Worm (Caenorhabditis elegans) whole organism, L2 larva: Measurements from ENCODE around the gene C05D11.1.

Experiments used
- C34F6.9 ChIP-seq: fragments of 150-350 bp; optimal IDR thresholded peaks from 2 replicates; lab custom pipeline; 2014; ENCODE audit warnings: missing biosample characterization, missing genetic modification characterization
- F13H6.1 ChIP-seq: sonication (generic microtip); optimal IDR thresholded peaks from 2 replicates; lab custom pipeline; 2016; ENCODE audit warnings: missing genetic modification characterization, missing compliant biosample characterization
- R02D3.7 ChIP-seq: fragments of 150-350 bp; optimal IDR thresholded peaks from 2 replicates; lab custom pipeline; 2014; ENCODE audit warnings: missing biosample characterization, missing genetic modification characterization
- Y55F3AM.14 ChIP-seq: fragments of 200-800 bp; sonication (Bioruptor generic); optimal IDR thresholded peaks from 2 replicates; lab custom pipeline; 2018; ENCODE audit warnings: mild to moderate bottlenecking, missing genetic modification characterization, missing compliant biosample characterization
- ZK546.5 ChIP-seq: sonication (generic microtip); optimal IDR thresholded peaks from 2 replicates; lab custom pipeline; 2017; ENCODE audit warnings: missing biosample characterization, missing genetic modification characterization
- alr-1 ChIP-seq: fragments of 150-350 bp; optimal IDR thresholded peaks from 2 replicates; lab custom pipeline; 2014; ENCODE audit warnings: missing biosample characterization, missing genetic modification characterization
- ama-1 ChIP-seq: fragments of 150-350 bp; optimal IDR thresholded peaks from 2 replicates; lab custom pipeline; 2018; ENCODE audit warnings: inconsistent platforms
- blmp-1 ChIP-seq: sonication (generic microtip); optimal IDR thresholded peaks from 2 replicates; lab custom pipeline; 2017; ENCODE audit warnings: missing genetic modification characterization, mild to moderate bottlenecking, missing compliant biosample characterization, antibody characterized with exemption, moderate library complexity; ENCODE audit not compliant: insufficient read depth
- ceh-16 ChIP-seq: fragments of 150-350 bp; optimal IDR thresholded peaks from 2 replicates; lab custom pipeline; 2014; ENCODE audit warnings: missing biosample characterization, missing genetic modification characterization
- ceh-82 ChIP-seq: fragments of 150-350 bp; optimal IDR thresholded peaks from 2 replicates; lab custom pipeline; 2014; ENCODE audit warnings: missing biosample characterization, missing genetic modification characterization
- crh-2 ChIP-seq: sonication (generic microtip); optimal IDR thresholded peaks from 2 replicates; lab custom pipeline; 2017; ENCODE audit warnings: missing biosample characterization, missing genetic modification characterization
- dmd-4 ChIP-seq: sonication (generic microtip); optimal IDR thresholded peaks from 2 replicates; lab custom pipeline; 2017; ENCODE audit warnings: missing biosample characterization, missing genetic modification characterization
- egl-27 ChIP-seq: sonication (generic microtip); optimal IDR thresholded peaks from 3 replicates; lab custom pipeline; 2017; ENCODE audit warnings: missing biosample characterization, missing genetic modification reagents, missing genetic modification characterization
- elt-1 ChIP-seq: fragments of 150-350 bp; optimal IDR thresholded peaks from 2 replicates; lab custom pipeline; 2014; ENCODE audit warnings: missing biosample characterization, missing genetic modification characterization
- elt-3 ChIP-seq: sonication (generic microtip); optimal IDR thresholded peaks from 2 replicates; lab custom pipeline; 2017; ENCODE audit warnings: missing biosample characterization, missing genetic modification characterization
- fos-1 ChIP-seq: fragments of 150-350 bp; optimal IDR thresholded peaks from 2 replicates; lab custom pipeline; 2014; ENCODE audit warnings: missing biosample characterization, missing genetic modification characterization
- lin-11 ChIP-seq: fragments of 150-350 bp; sonication (generic microtip); optimal IDR thresholded peaks from 2 replicates; lab custom pipeline; 2014; ENCODE audit warnings: missing biosample characterization, missing genetic modification characterization, inconsistent platforms, mixed read lengths
- lin-13 ChIP-seq: fragments of 150-350 bp; optimal IDR thresholded peaks from 2 replicates; lab custom pipeline; 2014; ENCODE audit warnings: missing biosample characterization, missing genetic modification reagents, missing genetic modification characterization
- lsy-2 ChIP-seq, 2 experiments: fragments of 150-350 bp in 1 of 2; sonication (generic microtip) in 1 of 2; optimal IDR thresholded peaks; 2 replicates each; lab custom pipeline; 2014 to 2017; ENCODE audit warnings: missing biosample characterization in 2 of 2, missing genetic modification characterization in 2 of 2
- mab-5 ChIP-seq: fragments of 150-350 bp; optimal IDR thresholded peaks from 2 replicates; lab custom pipeline; 2014; ENCODE audit warnings: missing biosample characterization, missing genetic modification characterization
- nhr-10 ChIP-seq: sonication (generic microtip); optimal IDR thresholded peaks from 2 replicates; lab custom pipeline; 2017; ENCODE audit warnings: missing biosample characterization, missing genetic modification characterization
- nhr-12 ChIP-seq: fragments of 150-350 bp; optimal IDR thresholded peaks from 2 replicates; lab custom pipeline; 2014; ENCODE audit warnings: missing biosample characterization, missing genetic modification characterization
- nhr-129 ChIP-seq: fragments of 150-350 bp; optimal IDR thresholded peaks from 2 replicates; lab custom pipeline; 2014; ENCODE audit warnings: missing biosample characterization, missing genetic modification characterization
- nhr-23 ChIP-seq: fragments of 150-350 bp; optimal IDR thresholded peaks from 2 replicates; lab custom pipeline; 2014; ENCODE audit warnings: missing biosample characterization, missing genetic modification reagents, missing genetic modification characterization
- nhr-25 ChIP-seq: fragments of 150-350 bp; sonication (generic microtip); optimal IDR thresholded peaks from 3 replicates; lab custom pipeline; 2014; ENCODE audit warnings: missing biosample characterization, missing genetic modification characterization
- nhr-6 ChIP-seq: fragments of 150-350 bp; optimal IDR thresholded peaks from 2 replicates; lab custom pipeline; 2014; ENCODE audit warnings: missing biosample characterization, missing genetic modification characterization
- nhr-77 ChIP-seq: fragments of 150-350 bp; optimal IDR thresholded peaks from 2 replicates; lab custom pipeline; 2014; ENCODE audit warnings: missing biosample characterization, missing genetic modification characterization
- sem-4 ChIP-seq: fragments of 150-350 bp; optimal IDR thresholded peaks from 2 replicates; lab custom pipeline; 2014; ENCODE audit warnings: missing biosample characterization, missing genetic modification reagents, missing genetic modification characterization
- skn-1 ChIP-seq: sonication (generic microtip); optimal IDR thresholded peaks from 2 replicates; lab custom pipeline; 2017; ENCODE audit warnings: missing biosample characterization, missing genetic modification characterization
- sma-9 ChIP-seq, 2 experiments: fragments of 150-350 bp in 1 of 2; sonication (generic microtip) in 1 of 2; optimal IDR thresholded peaks; 2 replicates each; lab custom pipeline; 2014 to 2016; ENCODE audit warnings: missing genetic modification characterization in 2 of 2, mild to moderate bottlenecking in 1 of 2, missing biosample characterization in 1 of 2, missing compliant biosample characterization in 1 of 2, missing genetic modification reagents in 1 of 2, moderate library complexity in 1 of 2
- unc-39 ChIP-seq: fragments of 150-350 bp; optimal IDR thresholded peaks from 2 replicates; lab custom pipeline; 2014; ENCODE audit warnings: missing biosample characterization, missing genetic modification characterization
- unc-55 ChIP-seq: fragments of 150-350 bp; sonication (generic microtip); optimal IDR thresholded peaks from 3 replicates; lab custom pipeline; 2014; ENCODE audit warnings: missing biosample characterization, missing genetic modification reagents, missing genetic modification characterization
- unc-62 ChIP-seq: fragments of 150-350 bp; optimal IDR thresholded peaks from 2 replicates; lab custom pipeline; 2014; ENCODE audit warnings: missing biosample characterization, missing genetic modification reagents, missing genetic modification characterization
- zag-1 ChIP-seq: fragments of 150-350 bp; optimal IDR thresholded peaks from 2 replicates; lab custom pipeline; 2014; ENCODE audit warnings: missing biosample characterization, missing genetic modification characterization
- ztf-1 ChIP-seq: fragments of 200-800 bp; sonication (Bioruptor generic); conservative IDR thresholded peaks from 2 replicates; pipeline ENCODE4 v1.3.6; 2022; ENCODE audit warnings: missing genetic modification characterization, missing compliant biosample characterization
- ztf-11 ChIP-seq: sonication (generic microtip); optimal IDR thresholded peaks from 2 replicates; lab custom pipeline; 2017; ENCODE audit warnings: missing biosample characterization, missing genetic modification characterization
- ztf-4 ChIP-seq: fragments of 150-350 bp; optimal IDR thresholded peaks from 2 replicates; lab custom pipeline; 2014; ENCODE audit warnings: missing biosample characterization, missing genetic modification characterization

Gene C05D11.1

ce11 chrIII:6396381-6396780, 40.0 kb upstream of the C05D11.1 start (continued):
- TF ChIP-seq ztf-4 (tag; lab: Kevin White, UChicago): no peak
- no peak for TF ChIP-seq unc-62 (GFP tag; lab: Kevin White, UChicago)
- no peak for TF ChIP-seq zag-1 (tag; lab: Kevin White, UChicago)
- TF ChIP-seq elt-3 (tag; lab: Kevin White, UChicago): no peak
- no peak for TF ChIP-seq Y55F3AM.14 (GFP tag; lab: Kevin White, UChicago)
- TF ChIP-seq lin-11: no peak
- no peak for TF ChIP-seq alr-1
- TF ChIP-seq egl-27 (tag; lab: Kevin White, UChicago): peak; percentile 31
- no peak for TF ChIP-seq nhr-10 (tag; lab: Kevin White, UChicago)
- TF ChIP-seq ceh-16: no peak
- no peak for TF ChIP-seq nhr-23 (tag; lab: Kevin White, UChicago)
- no peak for TF ChIP-seq ZK546.5 (tag; lab: Kevin White, UChicago)
- TF ChIP-seq skn-1 (tag; lab: Kevin White, UChicago): no peak
- TF ChIP-seq nhr-12: no peak
- peak; percentile 34 for TF ChIP-seq blmp-1

ce11 chrIII:6398124-6398523, 38.3 kb upstream of the C05D11.1 start:
- TF ChIP-seq nhr-129 (tag; lab: Kevin White, UChicago) (peak; percentile 47), sem-4 (tag; lab: Kevin White, UChicago) (no peak), sma-9 (GFP tag; optimal IDR thresholded peaks at IDR 0.05; lab: Kevin White, UChicago) (peak; percentile 53), sma-9 (tag; optimal IDR thresholded peaks at IDR 0.05; lab: Kevin White, UChicago) (no peak), F13H6.1 (tag; lab: Kevin White, UChicago) (peak; percentile 15), elt-1 (tag; lab: Kevin White, UChicago) (no peak), R02D3.7 (tag; lab: Kevin White, UChicago) (no peak), unc-62 (GFP tag; lab: Kevin White, UChicago) (no peak), nhr-10 (tag; lab: Kevin White, UChicago) (no peak), elt-3 (tag; lab: Kevin White, UChicago) (no peak), nhr-77 (no peak), unc-55 (GFP tag; lab: Kevin White, UChicago) (no peak), zag-1 (tag; lab: Kevin White, UChicago) (no peak), mab-5 (tag; lab: Kevin White, UChicago) (no peak), ztf-1 (GFP tag; lab: Robert Waterston, UW) (no peak), ztf-11 (no peak), dmd-4 (tag; lab: Kevin White, UChicago) (no peak), lsy-2 (tag; optimal IDR thresholded peaks at IDR 0.05; lab: Kevin White, UChicago) (peak in 1 of 2 experiments; percentile 45), skn-1 (tag; lab: Kevin White, UChicago) (no peak), fos-1 (tag; lab: Kevin White, UChicago) (no peak), lin-11 (no peak), unc-39 (no peak), ama-1 (lab: Kevin White, UChicago) (no peak), C34F6.9 (tag; lab: Kevin White, UChicago) (no peak), ceh-16 (no peak), nhr-6 (tag; lab: Kevin White, UChicago) (no peak)

- no peak for TF ChIP-seq ceh-16
- TF ChIP-seq nhr-6 (tag; lab: Kevin White, UChicago): no peak
- TF ChIP-seq lin-13 (GFP tag; lab: Kevin White, UChicago): no peak
- TF ChIP-seq ceh-82 (tag; lab: Kevin White, UChicago): no peak
- no peak for TF ChIP-seq elt-1 (tag; lab: Kevin White, UChicago)
- TF ChIP-seq ama-1 (lab: Kevin White, UChicago): no peak
- no peak for TF ChIP-seq sem-4 (tag; lab: Kevin White, UChicago)
- TF ChIP-seq mab-5 (tag; lab: Kevin White, UChicago): no peak
- no peak for TF ChIP-seq unc-39
- TF ChIP-seq crh-2 (tag; lab: Kevin White, UChicago): no peak
- TF ChIP-seq sma-9 (GFP tag; optimal IDR thresholded peaks at IDR 0.05; lab: Kevin White, UChicago): no peak
- no peak for TF ChIP-seq sma-9 (tag; optimal IDR thresholded peaks at IDR 0.05; lab: Kevin White, UChicago)
- TF ChIP-seq Y55F3AM.14 (GFP tag; lab: Kevin White, UChicago): no peak
- TF ChIP-seq nhr-23 (tag; lab: Kevin White, UChicago): no peak
- TF ChIP-seq lin-11: no peak
- no peak for TF ChIP-seq unc-55 (GFP tag; lab: Kevin White, UChicago)
- no peak for TF ChIP-seq egl-27 (tag; lab: Kevin White, UChicago)
- no peak for TF ChIP-seq nhr-25 (tag; lab: Kevin White, UChicago)
- TF ChIP-seq ztf-11: no peak
These were observed 37.0 kb upstream of the C05D11.1 start for ce11 chrIII:6399424-6399823.
